Worm (Caenorhabditis elegans): Measurements from ENCODE around the gene hlh-3.
A peak's percentile ranks its signal among the peaks of the same experiment; 100 is the strongest.

DNA sequence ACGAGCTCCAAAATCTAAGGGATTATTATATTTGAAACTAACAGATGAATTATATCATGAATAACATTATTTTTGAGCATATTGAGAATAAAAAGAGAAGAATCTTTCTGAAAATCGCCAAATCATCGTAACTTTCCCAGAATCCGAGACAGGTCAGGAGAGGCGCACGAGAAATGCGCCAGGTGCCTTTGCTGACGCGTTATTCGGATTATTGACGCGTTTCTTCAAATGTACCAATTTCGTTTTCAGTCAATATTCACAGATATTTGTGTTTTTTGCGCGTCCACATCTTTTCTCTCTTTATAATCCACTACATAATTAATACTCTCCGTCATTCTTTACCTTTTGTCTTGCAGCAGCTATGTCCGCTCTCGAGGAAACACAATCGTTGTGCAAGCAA, 12.6 kb downstream of the hlh-3 start, which contains the start of gene T24H10.1:
- TF ChIP-seq ceh-28 (tag; optimal IDR thresholded peaks at IDR 0.05) (peak; percentile 28), snpc-4 (tag; optimal IDR thresholded peaks at IDR 0.05) (peak; percentile 56), R02D3.7 (tag; optimal IDR thresholded peaks at IDR 0.05) (peak; percentile 25), nhr-12 (tag; optimal IDR thresholded peaks at IDR 0.05) (no peak), ceh-82 (tag; optimal IDR thresholded peaks at IDR 0.05) (no peak)
